Fruit fly (Drosophila melanogaster) whole organism, embryonic: Measurements from ENCODE around the gene hgo.
A peak's percentile ranks its signal among the peaks of the same experiment; 100 is the strongest.

Experiments
- ATbp ChIP-seq: fragments of 200-800 bp; sonication (Bioruptor generic); optimal IDR thresholded peaks from 2 replicates; lab custom pipeline; 2017; ENCODE audit warnings: missing biosample characterization, mild to moderate bottlenecking, missing genetic modification characterization, missing genetic modification reagents
- C15 ChIP-seq: fragments of 200-800 bp; sonication (Bioruptor generic); IDR thresholded peaks from 3 replicates; pipeline ENCODE4 v1.3.6; 2022; ENCODE audit warnings: missing biosample characterization, missing genetic modification characterization
- CG10209 ChIP-seq: fragments of 200-800 bp; sonication (Bioruptor generic); optimal IDR thresholded peaks from 3 replicates; lab custom pipeline; 2017; ENCODE audit warnings: missing biosample characterization, mild to moderate bottlenecking, missing genetic modification characterization, missing genetic modification reagents
- CG10274 ChIP-seq: fragments of 200-800 bp; sonication (Bioruptor generic); optimal IDR thresholded peaks from 3 replicates; lab custom pipeline; 2017; ENCODE audit warnings: missing biosample characterization, mild to moderate bottlenecking, missing genetic modification characterization
- CG11560 ChIP-seq: fragments of 200-800 bp; sonication (Bioruptor generic); IDR thresholded peaks from 3 replicates; pipeline ENCODE4 v1.3.6; 2022; ENCODE audit warnings: missing biosample characterization, missing genetic modification characterization
- CG12391 ChIP-seq: fragments of 200-800 bp; sonication (Bioruptor generic); optimal IDR thresholded peaks from 3 replicates; lab custom pipeline; 2018; ENCODE audit warnings: missing biosample characterization, mild to moderate bottlenecking, missing genetic modification characterization, moderate library complexity
- CG13123 ChIP-seq: fragments of 200-800 bp; sonication (Bioruptor generic); optimal IDR thresholded peaks from 2 replicates; lab custom pipeline; 2016; ENCODE audit warnings: missing biosample characterization, missing genetic modification characterization
- CG18262 ChIP-seq: fragments of 200-800 bp; optimal IDR thresholded peaks from 3 replicates; lab custom pipeline; 2019; ENCODE audit warnings: missing biosample characterization, mild to moderate bottlenecking, missing genetic modification characterization, moderate library complexity
- CG2129 ChIP-seq: fragments of 200-800 bp; sonication (Bioruptor generic); IDR thresholded peaks from 2 replicates; pipeline ENCODE4 v1.3.6; 2022; ENCODE audit warnings: missing biosample characterization, missing genetic modification characterization; ENCODE audit not compliant: partially characterized antibody
- CG2875 ChIP-seq: fragments of 200-800 bp; sonication (Bioruptor generic); optimal IDR thresholded peaks from 2 replicates; lab custom pipeline; 2017; ENCODE audit warnings: missing biosample characterization, mild to moderate bottlenecking, missing genetic modification characterization, missing genetic modification reagents
- CG30403 ChIP-seq: fragments of 200-800 bp; sonication (Bioruptor generic); optimal IDR thresholded peaks from 3 replicates; lab custom pipeline; 2016; ENCODE audit warnings: missing biosample characterization, missing genetic modification characterization
- CG31388 ChIP-seq: fragments of 200-800 bp; sonication (Bioruptor generic); optimal IDR thresholded peaks from 2 replicates; lab custom pipeline; 2016; ENCODE audit warnings: missing biosample characterization, missing genetic modification characterization
- CG32767 ChIP-seq: fragments of 200-800 bp; sonication (Bioruptor generic); IDR thresholded peaks from 2 replicates; pipeline ENCODE4 v1.3.6; 2022; ENCODE audit warnings: missing biosample characterization, missing genetic modification characterization
- CG34224 ChIP-seq: fragments of 200-800 bp; sonication (Bioruptor generic); IDR thresholded peaks from 3 replicates; pipeline ENCODE4 v1.3.6; 2022; ENCODE audit warnings: missing biosample characterization, missing genetic modification characterization; ENCODE audit not compliant: partially characterized antibody
- CG42726 ChIP-seq: fragments of 200-800 bp; sonication (Bioruptor generic); IDR thresholded peaks from 2 replicates; pipeline ENCODE4 v1.3.6; 2022; ENCODE audit warnings: missing biosample characterization, missing genetic modification characterization; ENCODE audit not compliant: partially characterized antibody
- CG4328 ChIP-seq: fragments of 200-800 bp; sonication (Bioruptor generic); optimal IDR thresholded peaks from 3 replicates; lab custom pipeline; 2017; ENCODE audit warnings: missing biosample characterization, missing genetic modification reagents, missing genetic modification characterization
- CG7271 ChIP-seq: fragments of 200-800 bp; sonication (Bioruptor generic); optimal IDR thresholded peaks from 2 replicates; lab custom pipeline; 2018; ENCODE audit warnings: missing biosample characterization, mild to moderate bottlenecking, missing genetic modification characterization, moderate library complexity
- CG7745 ChIP-seq: fragments of 200-800 bp; sonication (Bioruptor generic); optimal IDR thresholded peaks from 2 replicates; lab custom pipeline; 2018; ENCODE audit warnings: missing biosample characterization, mild to moderate bottlenecking, missing genetic modification characterization, moderate library complexity
- CG8478 ChIP-seq: fragments of >200 bp; optimal IDR thresholded peaks from 2 replicates; lab custom pipeline; 2018
- CG9437 ChIP-seq: fragments of 200-800 bp; sonication (Bioruptor generic); optimal IDR thresholded peaks from 2 replicates; lab custom pipeline; 2018; ENCODE audit warnings: missing biosample characterization, mild to moderate bottlenecking, missing genetic modification characterization
- Dad ChIP-seq: fragments of 200-800 bp; sonication (Bioruptor generic); optimal IDR thresholded peaks from 3 replicates; lab custom pipeline; 2016; ENCODE audit warnings: missing biosample characterization, missing genetic modification characterization
- MESR4 ChIP-seq: fragments of 200-800 bp; sonication (Bioruptor generic); optimal IDR thresholded peaks from 2 replicates; lab custom pipeline; 2018; ENCODE audit warnings: missing biosample characterization, mild to moderate bottlenecking, missing genetic modification characterization, moderate library complexity
- Myb ChIP-seq: fragments of 200-800 bp; sonication (Bioruptor generic); optimal IDR thresholded peaks from 2 replicates; lab custom pipeline; 2016; ENCODE audit warnings: missing biosample characterization, missing genetic modification characterization
- Opbp ChIP-seq: fragments of 200-800 bp; sonication (Bioruptor generic); IDR thresholded peaks from 3 replicates; pipeline ENCODE4 v1.3.6; 2022; ENCODE audit warnings: missing biosample characterization, missing genetic modification characterization; ENCODE audit not compliant: partially characterized antibody
- PHDP ChIP-seq: fragments of 200-800 bp; sonication (Bioruptor generic); optimal IDR thresholded peaks from 3 replicates; lab custom pipeline; 2018; ENCODE audit warnings: missing biosample characterization, mild to moderate bottlenecking, missing genetic modification characterization, moderate library complexity
- Pdp1 ChIP-seq, 2 experiments: fragments of 200-800 bp; sonication (Bioruptor generic); optimal IDR thresholded peaks; 3 replicates each; lab custom pipeline; 2016; ENCODE audit warnings: missing biosample characterization in 2 of 2, missing genetic modification characterization in 2 of 2, mild to moderate bottlenecking in 1 of 2, moderate library complexity in 1 of 2
- Sox100B ChIP-seq: fragments of 200-800 bp; sonication (Bioruptor generic); optimal IDR thresholded peaks from 3 replicates; lab custom pipeline; 2018; ENCODE audit warnings: missing biosample characterization, mild to moderate bottlenecking, missing genetic modification characterization
- Sox102F ChIP-seq: fragments of 200-800 bp; sonication (Bioruptor generic); optimal IDR thresholded peaks from 2 replicates; lab custom pipeline; 2018; ENCODE audit warnings: missing biosample characterization, mild to moderate bottlenecking, missing genetic modification characterization, moderate library complexity
- amos ChIP-seq: fragments of 200-800 bp; sonication (Bioruptor generic); IDR thresholded peaks from 2 replicates; pipeline ENCODE4 v1.3.6; 2022; ENCODE audit warnings: missing biosample characterization, missing genetic modification characterization; ENCODE audit not compliant: partially characterized antibody
- ase ChIP-seq: fragments of 200-800 bp; sonication (Bioruptor generic); IDR thresholded peaks from 3 replicates; pipeline ENCODE4 v1.3.6; 2022; ENCODE audit warnings: missing biosample characterization, missing genetic modification characterization
- br ChIP-seq: fragments of >200 bp; optimal IDR thresholded peaks from 2 replicates; lab custom pipeline; 2017
- cato ChIP-seq: fragments of 200-800 bp; sonication (Bioruptor generic); optimal IDR thresholded peaks from 2 replicates; lab custom pipeline; 2016; ENCODE audit warnings: missing biosample characterization, missing genetic modification characterization, borderline replicate concordance
- chif ChIP-seq, 2 experiments: fragments of 200-800 bp; sonication (Bioruptor generic); optimal IDR thresholded peaks; 3 replicates each; lab custom pipeline; 2016; ENCODE audit warnings: missing biosample characterization in 2 of 2, missing genetic modification characterization in 2 of 2
- dimm ChIP-seq: fragments of 200-800 bp; sonication (Bioruptor generic); IDR thresholded peaks from 2 replicates; pipeline ENCODE4 v1.3.6; 2022; ENCODE audit warnings: missing biosample characterization, missing genetic modification characterization
- dpn ChIP-seq, 2 experiments: fragments of 200-800 bp; sonication (Bioruptor generic); optimal IDR thresholded peaks; 3 replicates each; lab custom pipeline; 2016; ENCODE audit warnings: missing biosample characterization in 2 of 2, missing genetic modification characterization in 2 of 2
- esg ChIP-seq: fragments of 200-800 bp; sonication (Bioruptor generic); conservative IDR thresholded peaks from 2 replicates; pipeline ENCODE4 v1.3.6; 2022; ENCODE audit warnings: missing biosample characterization, missing genetic modification characterization
- lilli ChIP-seq: fragments of 200-800 bp; sonication (Bioruptor generic); optimal IDR thresholded peaks from 3 replicates; lab custom pipeline; 2016; ENCODE audit warnings: missing biosample characterization, missing genetic modification characterization
- repo ChIP-seq: fragments of 200-800 bp; sonication (Bioruptor generic); optimal IDR thresholded peaks from 2 replicates; lab custom pipeline; 2016; ENCODE audit warnings: missing biosample characterization, missing genetic modification characterization
- row ChIP-seq: fragments of 200-800 bp; sonication (Bioruptor generic); IDR thresholded peaks from 3 replicates; pipeline ENCODE4 v1.3.6; 2022; ENCODE audit warnings: missing biosample characterization, missing genetic modification characterization
- salm ChIP-seq: fragments of 200-800 bp; sonication (Bioruptor generic); optimal IDR thresholded peaks from 2 replicates; lab custom pipeline; 2018; ENCODE audit warnings: missing biosample characterization, mild to moderate bottlenecking, missing genetic modification characterization
- slbo ChIP-seq: fragments of 200-800 bp; sonication (Bioruptor generic); IDR thresholded peaks from 2 replicates; pipeline ENCODE4 v1.3.6; 2022; ENCODE audit warnings: missing biosample characterization, missing genetic modification characterization
- slou ChIP-seq: fragments of 200-800 bp; sonication (Bioruptor generic); optimal IDR thresholded peaks from 3 replicates; lab custom pipeline; 2016; ENCODE audit warnings: missing biosample characterization, missing genetic modification characterization
- stwl ChIP-seq: fragments of 200-800 bp; sonication (Bioruptor generic); optimal IDR thresholded peaks from 3 replicates; lab custom pipeline; 2018; ENCODE audit warnings: missing biosample characterization, mild to moderate bottlenecking, missing genetic modification characterization, moderate library complexity
- sug ChIP-seq: fragments of 200-800 bp; optimal IDR thresholded peaks from 2 replicates; lab custom pipeline; 2019; ENCODE audit warnings: missing biosample characterization, mild to moderate bottlenecking, missing genetic modification characterization, moderate library complexity
- tap ChIP-seq: fragments of 200-800 bp; optimal IDR thresholded peaks from 3 replicates; lab custom pipeline; 2019; ENCODE audit warnings: missing biosample characterization, mild to moderate bottlenecking, missing genetic modification characterization, moderate library complexity
- unc-4 ChIP-seq: fragments of 200-800 bp; sonication (Bioruptor generic); IDR thresholded peaks from 2 replicates; pipeline ENCODE4 v1.3.6; 2022; ENCODE audit warnings: missing biosample characterization, missing genetic modification characterization; ENCODE audit not compliant: partially characterized antibody
- unpg ChIP-seq: fragments of 200-800 bp; sonication (Bioruptor generic); optimal IDR thresholded peaks from 3 replicates; lab custom pipeline; 2018; ENCODE audit warnings: missing biosample characterization, mild to moderate bottlenecking, missing genetic modification characterization, moderate library complexity
- usp ChIP-seq: fragments of >200 bp; optimal IDR thresholded peaks from 2 replicates; lab custom pipeline; 2017; ENCODE audit warnings: missing biosample characterization, missing genetic modification characterization
- zen2 ChIP-seq: fragments of 200-800 bp; sonication (Bioruptor generic); IDR thresholded peaks from 3 replicates; pipeline ENCODE4 v1.3.6; 2022; ENCODE audit warnings: missing biosample characterization, missing genetic modification characterization; ENCODE audit not compliant: partially characterized antibody
- zfh1 ChIP-seq: fragments of 200-800 bp; sonication (Bioruptor generic); IDR thresholded peaks from 3 replicates; pipeline ENCODE4 v1.3.6; 2022; ENCODE audit warnings: missing biosample characterization, missing genetic modification characterization

The hgo gene

DNA sequence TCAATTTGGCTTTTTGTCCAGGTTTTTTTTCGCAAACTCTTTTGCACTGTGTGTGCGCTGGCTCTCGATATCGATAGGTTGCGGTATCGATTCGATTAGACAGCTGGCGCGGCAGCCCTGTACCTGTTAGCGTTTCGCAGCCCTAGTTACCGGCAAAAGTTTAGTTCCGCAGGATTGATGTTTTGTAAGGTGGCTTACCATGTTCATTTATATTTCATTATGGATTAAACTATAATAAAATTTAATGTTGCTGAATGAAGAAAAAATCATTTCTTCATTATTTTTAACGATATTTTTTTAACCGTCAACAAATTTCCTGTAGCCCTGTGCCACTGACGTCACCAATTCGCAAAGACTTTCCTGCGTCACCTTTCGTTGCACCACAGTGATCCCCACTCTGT is 29.6 kb upstream of the hgo start, which contains the start of gene Reps (continued):
- peak; percentile 97 for TF ChIP-seq CG31388 (GFP tag; lab: Kevin White, UChicago)
- TF ChIP-seq br = no peak
- peak; percentile 96 for TF ChIP-seq ATbp (GFP tag; lab: Kevin White, UChicago)
- peak; percentile 88 for TF ChIP-seq Myb (GFP tag; lab: Kevin White, UChicago)
- peak; percentile 15; the same call in 1 of the 3 replicates for TF ChIP-seq zen2 (GFP tag; lab: Robert Waterston, UW)
- TF ChIP-seq zfh1 (GFP tag; lab: Robert Waterston, UW) = peak; percentile 99
- TF ChIP-seq tap (tag; lab: Kevin White, UChicago) = peak; percentile 97
- peak; percentile 94 for TF ChIP-seq CG11560
- TF ChIP-seq sug = peak; percentile 97
- TF ChIP-seq Opbp = peak; percentile 15; the same call in 1 of the 3 replicates
- peak; percentile 66 for TF ChIP-seq amos (GFP tag; lab: Robert Waterston, UW)
- TF ChIP-seq CG10274 = peak; percentile 92
- peak; percentile 99 for TF ChIP-seq dpn (GFP tag; optimal IDR thresholded peaks at IDR 0.05; lab: Kevin White, UChicago)
- peak; percentile 99 for TF ChIP-seq esg (GFP tag; lab: Robert Waterston, UW)
- peak; percentile 97 for TF ChIP-seq CG32767 (GFP tag; lab: Robert Waterston, UW)
- TF ChIP-seq CG4328 (GFP tag; lab: Kevin White, UChicago) = peak; percentile 95
- TF ChIP-seq CG9437 (GFP tag; lab: Kevin White, UChicago) = peak; percentile 92
- TF ChIP-seq CG7271 = peak; percentile 98
- TF ChIP-seq stwl (tag; lab: Kevin White, UChicago) = peak; percentile 95
- peak; percentile 96 for TF ChIP-seq dimm (GFP tag; lab: Robert Waterston, UW)
- peak; percentile 99 for TF ChIP-seq slbo (GFP tag; lab: Robert Waterston, UW)
- peak; percentile 99 for TF ChIP-seq lilli (GFP tag; lab: Kevin White, UChicago)
- TF ChIP-seq slou (GFP tag; lab: Kevin White, UChicago) = peak; percentile 99
- peak; percentile 98 for TF ChIP-seq Dad (GFP tag; lab: Kevin White, UChicago)
- TF ChIP-seq C15 (GFP tag; lab: Robert Waterston, UW) = peak; percentile 97
- peak; percentile 96 for TF ChIP-seq repo (GFP tag; lab: Kevin White, UChicago)
- peak; percentile 99 for TF ChIP-seq CG10209 (GFP tag; lab: Kevin White, UChicago)
- TF ChIP-seq CG7745 (tag; lab: Kevin White, UChicago) = peak; percentile 82
- TF ChIP-seq Sox100B (GFP tag; lab: Kevin White, UChicago) = peak; percentile 97
- TF ChIP-seq salm = peak; percentile 93
- TF ChIP-seq Pdp1 (GFP tag; optimal IDR thresholded peaks at IDR 0.05; lab: Kevin White, UChicago) = peak; percentile 98 to 99
- peak; percentile 97 for TF ChIP-seq CG2875 (GFP tag; lab: Kevin White, UChicago)
- TF ChIP-seq CG12391 = peak; percentile 99
- peak; percentile 98 to 99 for TF ChIP-seq chif (GFP tag; optimal IDR thresholded peaks at IDR 0.05; lab: Kevin White, UChicago)
- peak; percentile 99 for TF ChIP-seq CG30403 (GFP tag; lab: Kevin White, UChicago)
- TF ChIP-seq Sox102F (GFP tag; lab: Kevin White, UChicago) = peak; percentile 98
- peak; percentile 99 for TF ChIP-seq ase (GFP tag; lab: Robert Waterston, UW)
- TF ChIP-seq CG8478 (lab: Kevin White, UChicago) = no peak
- peak; percentile 98 for TF ChIP-seq CG18262 (tag; lab: Kevin White, UChicago)
- TF ChIP-seq cato (GFP tag; lab: Kevin White, UChicago) = peak; percentile 98
- peak; percentile 99 for TF ChIP-seq unpg (GFP tag; lab: Kevin White, UChicago)
- TF ChIP-seq MESR4 (GFP tag; lab: Kevin White, UChicago) = peak; percentile 68
- TF ChIP-seq usp = no peak
- TF ChIP-seq CG34224 (GFP tag; lab: Robert Waterston, UW) = peak; percentile 65
- TF ChIP-seq CG42726 (GFP tag; lab: Robert Waterston, UW) = peak; percentile 69; the same call in 1 of the 2 replicates
- TF ChIP-seq row (GFP tag; lab: Robert Waterston, UW) = peak; percentile 99
- peak; percentile 97 for TF ChIP-seq CG13123
- TF ChIP-seq PHDP = peak; percentile 98
- TF ChIP-seq CG2129 (GFP tag; lab: Robert Waterston, UW) = no peak
- peak; percentile 69 for TF ChIP-seq unc-4 (GFP tag; lab: Robert Waterston, UW)
